Worm (Caenorhabditis elegans): ENCODE results near the gene gst-26.

The gst-26 gene

ce11 chrII:15165681-15166235 lies 1.4 kb upstream of the gst-26 start, which contains the start of gene gst-27 (continued):
- TF ChIP-seq sdz-12 (GFP tag; optimal IDR thresholded peaks at IDR 0.05) (peak; percentile 89), aha-1 (tag) (peak; percentile 99), nhr-41 (GFP tag; IDR thresholded peaks at IDR 0.05) (peak; percentile 78), lin-38 (GFP tag; IDR thresholded peaks at IDR 0.05) (peak; percentile 82), zip-2 (tag; optimal IDR thresholded peaks at IDR 0.05) (peak; percentile 77), daf-12 (tag; optimal IDR thresholded peaks at IDR 0.05) (no peak), dve-1 (tag; optimal IDR thresholded peaks at IDR 0.05; ENCODE audit: insufficient read depth) (peak; percentile 91), zip-11 (GFP tag; IDR thresholded peaks at IDR 0.05) (0 out of 2 replicates have a peak, but pooled peaks have one; percentile 39), nhr-25 (tag; optimal IDR thresholded peaks at IDR 0.05; ENCODE audit: borderline replicate concordance, insufficient read depth) (peak; percentile 43), set-16 (GFP tag; IDR thresholded peaks at IDR 0.05) (peak; percentile 60; the same call in 1 of the 2 replicates), zag-1 (tag; optimal IDR thresholded peaks at IDR 0.05) (no peak), mes-2 (tag; optimal IDR thresholded peaks at IDR 0.05; ENCODE audit: poor library complexity, severe bottlenecking) (peak; percentile 86), ceh-44 (GFP tag; IDR thresholded peaks at IDR 0.05) (peak; percentile 60; the same call in 1 of the 2 replicates), ceh-32 (tag; optimal IDR thresholded peaks at IDR 0.05; ENCODE audit: poor library complexity) (peak; percentile 34), jun-1 (tag; optimal IDR thresholded peaks at IDR 0.05) (peak; percentile 68), spr-1 (tag; optimal IDR thresholded peaks at IDR 0.05) (peak; percentile 78), egl-27 (tag; optimal IDR thresholded peaks at IDR 0.05) (no peak), skn-1 (tag; optimal IDR thresholded peaks at IDR 0.05) (no peak), dpl-1 (GFP tag; optimal IDR thresholded peaks at IDR 0.05) (peak; percentile 63), F10B5.3 (tag; optimal IDR thresholded peaks at IDR 0.05) (peak; percentile 62), attf-4 (tag; optimal IDR thresholded peaks at IDR 0.05) (no peak), zfp-3 (GFP tag; conservative IDR thresholded peaks at IDR 0.05) (peak; percentile 41; the same call in 1 of the 2 replicates), daf-8 (GFP tag; IDR thresholded peaks at IDR 0.05) (0 out of 2 replicates have a peak, but pooled peaks have one; percentile 56), ceh-62 (tag; optimal IDR thresholded peaks at IDR 0.05) (no peak), daf-16 (GFP tag; optimal IDR thresholded peaks at IDR 0.05) (peak; percentile 70 to 90), daf-16 (tag; optimal IDR thresholded peaks at IDR 0.05) (peak; percentile 91), F37D6.2 (tag; optimal IDR thresholded peaks at IDR 0.05) (peak; percentile 73), cey-2 (tag; optimal IDR thresholded peaks at IDR 0.05; ENCODE audit: borderline replicate concordance, insufficient read depth) (no peak), fkh-10 (GFP tag; optimal IDR thresholded peaks at IDR 0.05) (peak; percentile 54), snpc-1.2 (GFP tag; IDR thresholded peaks at IDR 0.05) (peak; percentile 88), ZK337.2 (GFP tag; IDR thresholded peaks at IDR 0.05) (peak; percentile 41; the same call in 1 of the 2 replicates), nhr-6 (tag; optimal IDR thresholded peaks at IDR 0.05) (peak; percentile 40), madf-9 (GFP tag; conservative IDR thresholded peaks at IDR 0.05) (peak; percentile 72), hif-1 (tag; optimal IDR thresholded peaks at IDR 0.05) (peak in 1 of 2 experiments; percentile 66), mdl-1 (tag; optimal IDR thresholded peaks at IDR 0.05) (peak in 1 of 2 experiments; percentile 43), nhr-102 (tag; optimal IDR thresholded peaks at IDR 0.05) (peak; percentile 73), snpc-4 (tag; optimal IDR thresholded peaks at IDR 0.05) (peak; percentile 10), mxl-2 (GFP tag; conservative IDR thresholded peaks at IDR 0.05) (0 out of 2 replicates have a peak, but pooled peaks have one; percentile 42), saeg-2 (GFP tag; IDR thresholded peaks at IDR 0.05) (peak; percentile 53; the same call in 1 of the 2 replicates), egl-43 (GFP tag; IDR thresholded peaks at IDR 0.05) (peak; percentile 97), spr-3 (GFP tag; optimal IDR thresholded peaks at IDR 0.05) (peak; percentile 80), tra-1 (GFP tag; IDR thresholded peaks at IDR 0.05) (peak; percentile 93), arid-1 (GFP tag; conservative IDR thresholded peaks at IDR 0.05) (peak; percentile 71), nhr-28 (tag; optimal IDR thresholded peaks at IDR 0.05) (peak; percentile 70), lim-7 (GFP tag; IDR thresholded peaks at IDR 0.05) (peak; percentile 92), ztf-11 (tag; optimal IDR thresholded peaks at IDR 0.05) (peak; percentile 27), nhr-10 (tag; optimal IDR thresholded peaks at IDR 0.05) (no peak), Y5F2A.4 (GFP tag; optimal IDR thresholded peaks at IDR 0.05) (peak; percentile 74), Y105C5A.15 (GFP tag; IDR thresholded peaks at IDR 0.05) (peak; percentile 87; the same call in 1 of the 2 replicates), tag-97 (GFP tag; IDR thresholded peaks at IDR 0.05) (no peak)
